Worm (Caenorhabditis elegans): ENCODE results near the gene T21D12.11.
A peak's percentile ranks its signal among the peaks of the same experiment; 100 is the strongest.

The T21D12.11 gene

DNA sequence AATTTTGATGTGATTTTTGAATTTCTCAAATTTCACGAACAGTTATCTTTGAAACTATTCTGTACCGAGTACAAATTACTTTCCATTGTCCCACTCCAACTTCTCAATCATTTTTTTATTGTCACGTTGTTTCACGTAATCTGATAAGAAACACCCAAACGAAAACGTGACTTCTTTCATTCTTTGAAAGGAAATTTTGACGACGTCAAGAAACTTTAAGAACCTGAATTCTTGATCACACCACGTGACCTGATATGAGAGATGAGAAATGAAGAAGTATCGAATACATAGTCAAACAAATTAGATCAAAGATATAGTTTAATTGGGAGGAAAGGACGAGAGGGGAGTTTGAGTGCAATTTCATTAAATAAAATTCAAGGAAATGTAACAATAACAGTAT is 40.3 kb downstream of the T21D12.11 start:
- TF ChIP-seq T26A8.4 (GFP tag; IDR thresholded peaks at IDR 0.05) (no peak), pqm-1 (tag; optimal IDR thresholded peaks at IDR 0.05) (no peak), nhr-28 (tag; optimal IDR thresholded peaks at IDR 0.05) (peak; percentile 18), mdl-1 (tag; optimal IDR thresholded peaks at IDR 0.05) (peak in 1 of 2 experiments; percentile 62), nhr-76 (tag; optimal IDR thresholded peaks at IDR 0.05) (no peak), tag-97 (GFP tag; IDR thresholded peaks at IDR 0.05) (no peak), spr-3 (GFP tag; optimal IDR thresholded peaks at IDR 0.05) (no peak), egl-43 (GFP tag; IDR thresholded peaks at IDR 0.05) (no peak), aha-1 (tag) (peak; percentile 19), dmd-6 (GFP tag; IDR thresholded peaks at IDR 0.05) (peak; percentile 56), nhr-48 (tag; optimal IDR thresholded peaks at IDR 0.05) (peak; percentile 68), dve-1 (tag; optimal IDR thresholded peaks at IDR 0.05; ENCODE audit: insufficient read depth) (peak; percentile 8), hlh-30 (tag; optimal IDR thresholded peaks at IDR 0.05; ENCODE audit: insufficient read depth) (peak; percentile 80), ceh-62 (tag; optimal IDR thresholded peaks at IDR 0.05) (no peak), duxl-1 (tag; optimal IDR thresholded peaks at IDR 0.05; ENCODE audit: poor library complexity) (no peak), unc-62 (GFP tag; optimal IDR thresholded peaks at IDR 0.05 in 1 of 2) (peak in 1 of 2 experiments; percentile 17), unc-62 (tag; optimal IDR thresholded peaks at IDR 0.05) (no peak), T20F7.1 (GFP tag; optimal IDR thresholded peaks at IDR 0.05) (peak; percentile 41), mxl-2 (GFP tag; conservative IDR thresholded peaks at IDR 0.05) (no peak), F10B5.3 (tag; optimal IDR thresholded peaks at IDR 0.05) (no peak), hlh-11 (tag; optimal IDR thresholded peaks at IDR 0.05) (peak; percentile 57)

DNA sequence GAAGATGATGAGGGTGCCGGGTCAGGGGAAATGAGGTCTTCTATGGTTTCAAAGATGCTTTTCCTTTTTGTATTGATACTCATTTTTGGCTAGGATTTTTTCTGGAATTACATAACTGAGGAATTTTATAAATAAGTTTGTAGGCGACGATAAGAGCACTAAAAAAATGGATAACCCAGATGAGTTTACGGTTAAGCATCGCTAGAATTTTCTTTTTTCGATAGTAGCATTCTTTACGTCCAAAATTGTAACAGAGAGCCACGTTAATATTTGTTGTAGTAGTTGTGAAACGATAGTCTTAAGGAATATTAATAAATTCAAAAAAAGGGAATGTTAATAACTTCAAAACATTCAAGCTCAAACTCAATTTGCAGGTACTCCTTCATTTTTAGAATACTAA is 44.4 kb downstream of the T21D12.11 start, which contains the start of gene snai-1:
Gene snai-1, minus strand, starts transcription at position 101 of the 400 bp plus-strand sequence.
- TF ChIP-seq nhr-10 (tag; optimal IDR thresholded peaks at IDR 0.05) (no peak), zfp-2 (tag; optimal IDR thresholded peaks at IDR 0.05) (no peak), Y75B8A.6 (GFP tag; IDR thresholded peaks at IDR 0.05) (no peak), R02D3.7 (tag; optimal IDR thresholded peaks at IDR 0.05) (no peak), skn-1 (tag; optimal IDR thresholded peaks at IDR 0.05) (no peak), ama-1 (optimal IDR thresholded peaks at IDR 0.05) (no peak), unc-39 (tag; optimal IDR thresholded peaks at IDR 0.05) (no peak)

DNA sequence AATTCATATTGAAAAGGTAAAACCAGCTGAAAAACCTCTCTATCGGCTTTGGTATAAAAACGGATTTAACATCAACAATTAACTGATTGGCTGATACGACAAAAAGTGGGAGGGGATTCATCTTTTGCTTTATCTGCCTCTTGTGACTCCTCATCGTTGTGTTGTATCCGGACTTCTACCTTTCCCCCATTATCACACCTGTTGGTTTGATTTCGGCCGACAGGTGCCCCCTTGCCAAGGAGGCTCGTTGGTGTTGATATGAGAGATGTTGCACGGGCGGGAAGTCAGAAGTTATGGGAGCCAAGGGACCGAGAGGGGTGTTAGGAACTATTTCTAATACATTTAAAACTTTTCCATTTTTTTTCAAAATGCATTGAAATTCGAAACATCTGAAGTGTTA is 45.3 kb downstream of the T21D12.11 start:
- TF ChIP-seq ceh-62 (tag; optimal IDR thresholded peaks at IDR 0.05) = no peak
- TF ChIP-seq egl-27 (tag; optimal IDR thresholded peaks at IDR 0.05) = no peak
- TF ChIP-seq nhr-48 (tag; optimal IDR thresholded peaks at IDR 0.05) = no peak
- no peak for TF ChIP-seq mdl-1 (tag; optimal IDR thresholded peaks at IDR 0.05)
- TF ChIP-seq egl-43 (GFP tag; IDR thresholded peaks at IDR 0.05) = no peak
- peak in 1 of 2 experiments; percentile 15 for TF ChIP-seq unc-62 (GFP tag; optimal IDR thresholded peaks at IDR 0.05 in 1 of 2)
- no peak for TF ChIP-seq unc-62 (tag; optimal IDR thresholded peaks at IDR 0.05)

DNA sequence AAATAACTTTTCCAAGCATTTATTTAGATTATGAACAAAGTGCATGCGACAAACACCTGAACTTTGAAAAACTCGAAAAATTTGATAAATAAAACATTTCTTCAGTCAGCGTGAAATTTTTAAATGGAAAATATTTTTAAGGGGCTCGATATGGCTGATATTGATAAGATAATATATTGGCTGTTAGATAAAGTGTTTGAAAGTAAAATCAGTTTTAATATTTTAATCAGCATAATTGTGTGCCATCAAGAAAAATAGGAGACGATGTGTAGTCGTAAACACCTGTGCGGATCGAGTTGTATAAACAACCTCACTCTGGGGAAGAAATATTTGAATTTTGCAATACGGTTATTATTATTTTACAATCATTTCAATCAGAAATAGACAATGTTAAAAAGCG is 50.4 kb downstream of the T21D12.11 start:
- no peak for TF ChIP-seq daf-16 (GFP tag; optimal IDR thresholded peaks at IDR 0.05)
- peak; percentile 90 for TF ChIP-seq daf-16 (tag; optimal IDR thresholded peaks at IDR 0.05)
- TF ChIP-seq dve-1 (tag; optimal IDR thresholded peaks at IDR 0.05; ENCODE audit: insufficient read depth) = peak; percentile 0
- TF ChIP-seq F44E2.7 (GFP tag; IDR thresholded peaks at IDR 0.05) = no peak

DNA sequence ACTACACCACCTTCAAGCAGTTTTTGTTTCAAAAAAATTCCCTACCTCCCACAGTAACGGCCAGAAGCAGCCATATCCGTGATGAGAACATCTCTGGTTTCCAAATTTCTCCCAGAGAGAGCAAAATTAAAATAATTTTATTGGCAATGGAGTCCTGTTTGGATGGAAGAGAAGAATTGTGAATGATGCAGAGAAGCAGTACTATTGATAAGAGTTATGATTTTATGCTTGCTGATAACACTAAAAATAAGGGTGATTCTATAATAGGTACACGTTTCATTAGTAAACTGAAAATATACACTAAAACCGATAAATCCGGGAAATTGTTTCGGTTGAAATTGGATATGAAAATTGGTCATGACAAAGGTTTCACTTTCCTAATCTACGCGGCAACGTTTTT is 51.2 kb downstream of the T21D12.11 start, which contains the start of gene dsc-4:
Gene dsc-4, minus strand, starts transcription at position 165 of the 400 bp plus-strand sequence.
- TF ChIP-seq dve-1 (tag; optimal IDR thresholded peaks at IDR 0.05; ENCODE audit: insufficient read depth) = peak; percentile 24
- peak; percentile 46 for TF ChIP-seq nhr-28 (tag; optimal IDR thresholded peaks at IDR 0.05)
- TF ChIP-seq dmd-6 (GFP tag; IDR thresholded peaks at IDR 0.05) = peak; percentile 26; the same call in 1 of the 2 replicates
- no peak for TF ChIP-seq rbr-2 (tag; optimal IDR thresholded peaks at IDR 0.05)
- no peak for TF ChIP-seq Y5F2A.4 (GFP tag; optimal IDR thresholded peaks at IDR 0.05)
- TF ChIP-seq daf-16 (GFP tag; optimal IDR thresholded peaks at IDR 0.05) = no peak
- TF ChIP-seq daf-16 (tag; optimal IDR thresholded peaks at IDR 0.05) = peak; percentile 60
- peak; percentile 79 for TF ChIP-seq pqm-1 (tag; optimal IDR thresholded peaks at IDR 0.05)
